Fruit fly (Drosophila melanogaster) whole organism, adult: ENCODE data around the gene Sil1.
A peak's percentile ranks its signal among the peaks of the same experiment; 100 is the strongest.

ENCODE experiments used
- CG11617 ChIP-seq: fragments of 200-800 bp; sonication (Bioruptor generic); optimal IDR thresholded peaks from 2 replicates; lab custom pipeline; 2017; ENCODE audit warnings: mild to moderate bottlenecking, missing biosample characterization, missing genetic modification reagents, missing genetic modification characterization
- CG12768 ChIP-seq: fragments of 200-800 bp; sonication (Bioruptor generic); optimal IDR thresholded peaks from 2 replicates; lab custom pipeline; 2017; ENCODE audit warnings: missing biosample characterization, missing genetic modification characterization, mild to moderate bottlenecking, moderate library complexity, missing genetic modification reagents
- CG14711 ChIP-seq: fragments of 200-800 bp; sonication (Bioruptor generic); optimal IDR thresholded peaks from 2 replicates; lab custom pipeline; 2018; ENCODE audit warnings: missing biosample characterization, mild to moderate bottlenecking, missing genetic modification characterization, moderate library complexity
- CG1620 ChIP-seq: fragments of 200-800 bp; sonication (Bioruptor generic); optimal IDR thresholded peaks from 2 replicates; lab custom pipeline; 2016; ENCODE audit warnings: missing biosample characterization, missing genetic modification characterization
- CG33017 ChIP-seq: fragments of 200-800 bp; sonication (Bioruptor generic); optimal IDR thresholded peaks from 2 replicates; lab custom pipeline; 2018; ENCODE audit warnings: missing biosample characterization, mild to moderate bottlenecking, missing genetic modification characterization, moderate library complexity
- CG5204 ChIP-seq: fragments of 200-800 bp; sonication (Bioruptor generic); optimal IDR thresholded peaks from 2 replicates; lab custom pipeline; 2016; ENCODE audit warnings: missing biosample characterization, missing genetic modification characterization
- CG7045 ChIP-seq: fragments of 200-800 bp; sonication (Bioruptor generic); optimal IDR thresholded peaks from 2 replicates; lab custom pipeline; 2017; ENCODE audit warnings: missing biosample characterization, mild to moderate bottlenecking, missing genetic modification characterization
- CG7101 ChIP-seq: fragments of 200-800 bp; sonication (Bioruptor generic); optimal IDR thresholded peaks from 2 replicates; lab custom pipeline; 2018; ENCODE audit warnings: missing biosample characterization, mild to moderate bottlenecking, missing genetic modification characterization, moderate library complexity
- Clk ChIP-seq: fragments of 200-800 bp; sonication (Bioruptor generic); optimal IDR thresholded peaks from 2 replicates; lab custom pipeline; 2017; ENCODE audit warnings: missing biosample characterization, missing genetic modification characterization
- Crg-1 ChIP-seq: fragments of 200-800 bp; sonication (Bioruptor generic); optimal IDR thresholded peaks from 2 replicates; lab custom pipeline; 2016; ENCODE audit warnings: missing biosample characterization, missing genetic modification characterization
- Hr96 ChIP-seq: fragments of 200-800 bp; sonication (Bioruptor generic); optimal IDR thresholded peaks from 2 replicates; lab custom pipeline; 2016; ENCODE audit warnings: missing biosample characterization, missing genetic modification characterization
- Mnt ChIP-seq: fragments of 200-800 bp; sonication (Bioruptor generic); optimal IDR thresholded peaks from 2 replicates; lab custom pipeline; 2016; ENCODE audit warnings: missing biosample characterization, mild to moderate bottlenecking, missing genetic modification characterization
- bab1 ChIP-seq: fragments of 200-800 bp; sonication (Bioruptor generic); optimal IDR thresholded peaks from 3 replicates; lab custom pipeline; 2019; ENCODE audit warnings: missing biosample characterization, mild to moderate bottlenecking, missing genetic modification characterization, moderate library complexity
- cic ChIP-seq: fragments of 200-800 bp; sonication (Bioruptor generic); optimal IDR thresholded peaks from 2 replicates; lab custom pipeline; 2017; ENCODE audit warnings: missing biosample characterization, mild to moderate bottlenecking, missing genetic modification characterization, moderate library complexity
- cnc ChIP-seq, 2 experiments: fragments of >200 bp; optimal IDR thresholded peaks; 2 replicates each; lab custom pipeline; 2017
- kay ChIP-seq: fragments of 200-800 bp; sonication (Bioruptor generic); peaks from one replicate; lab custom pipeline; 2016; ENCODE audit warnings: missing biosample characterization, missing genetic modification characterization, borderline replicate concordance
- ovo ChIP-seq: fragments of 200-800 bp; sonication (Bioruptor generic); optimal IDR thresholded peaks from 2 replicates; lab custom pipeline; 2016; ENCODE audit warnings: missing biosample characterization, missing genetic modification characterization
- pad ChIP-seq: fragments of 200-800 bp; sonication (Bioruptor generic); optimal IDR thresholded peaks from 3 replicates; lab custom pipeline; 2017; ENCODE audit warnings: missing biosample characterization, missing genetic modification characterization, mild to moderate bottlenecking, moderate library complexity, missing genetic modification reagents
- tj ChIP-seq: fragments of 200-800 bp; sonication (Bioruptor generic); optimal IDR thresholded peaks from 3 replicates; lab custom pipeline; 2017; ENCODE audit warnings: missing biosample characterization, mild to moderate bottlenecking, missing genetic modification characterization, moderate library complexity
- toe ChIP-seq: fragments of 200-800 bp; sonication (Bioruptor generic); optimal IDR thresholded peaks from 2 replicates; lab custom pipeline; 2016; ENCODE audit warnings: missing biosample characterization, missing genetic modification characterization

Gene Sil1

dm6 chr3R:25194723-25195577 lies 40.4 kb downstream of the Sil1 start, which contains the start of gene CG13653:
Gene CG13653 (plus strand): TSS chr3R:25195527.
- no peak for TF ChIP-seq Crg-1 (GFP tag; lab: Kevin White, UChicago)
- no peak for TF ChIP-seq Clk (GFP tag; lab: Kevin White, UChicago)
- TF ChIP-seq CG7101 (tag; lab: Kevin White, UChicago) = no peak
- TF ChIP-seq CG1620 (GFP tag; lab: Kevin White, UChicago) = no peak
- no peak for TF ChIP-seq kay (GFP tag; lab: Kevin White, UChicago)
- no peak for TF ChIP-seq CG12768
- no peak for TF ChIP-seq Hr96 (GFP tag; lab: Kevin White, UChicago)
- TF ChIP-seq cic (GFP tag; lab: Kevin White, UChicago) = no peak
- no peak for TF ChIP-seq bab1 (GFP tag; lab: Kevin White, UChicago)
- TF ChIP-seq CG11617 = no peak
- no peak for TF ChIP-seq tj (GFP tag; lab: Kevin White, UChicago)
- TF ChIP-seq CG33017 (tag; lab: Kevin White, UChicago) = no peak
- TF ChIP-seq pad (GFP tag; lab: Kevin White, UChicago) = no peak
- TF ChIP-seq CG5204 (GFP tag; lab: Kevin White, UChicago) = no peak
- no peak for TF ChIP-seq CG14711 (tag; lab: Kevin White, UChicago)
- TF ChIP-seq Mnt (GFP tag; lab: Kevin White, UChicago) = no peak
- no peak for TF ChIP-seq cnc (optimal IDR thresholded peaks at IDR 0.05; lab: Kevin White, UChicago)
- TF ChIP-seq ovo (GFP tag; lab: Kevin White, UChicago) = no peak

- TF ChIP-seq CG5204 (GFP tag; lab: Kevin White, UChicago) (peak; percentile 39), cic (GFP tag; lab: Kevin White, UChicago) (no peak), CG7045 (GFP tag; lab: Kevin White, UChicago) (no peak), bab1 (GFP tag; lab: Kevin White, UChicago) (peak; percentile 50), CG11617 (peak; percentile 26), toe (GFP tag; lab: Kevin White, UChicago) (peak; percentile 35), CG7101 (tag; lab: Kevin White, UChicago) (peak; percentile 36), Hr96 (GFP tag; lab: Kevin White, UChicago) (peak; percentile 43), CG33017 (tag; lab: Kevin White, UChicago) (peak; percentile 30)
Observed at dm6 chr3R:25193726-25194204, 41.6 kb downstream of the Sil1 start, which contains the start of gene lobo. Gene lobo (minus strand): TSS chr3R:25193776.

- TF ChIP-seq CG14711 (tag; lab: Kevin White, UChicago) (no peak), Crg-1 (GFP tag; lab: Kevin White, UChicago) (no peak), CG33017 (tag; lab: Kevin White, UChicago) (no peak), ovo (GFP tag; lab: Kevin White, UChicago) (no peak), toe (GFP tag; lab: Kevin White, UChicago) (no peak), CG1620 (GFP tag; lab: Kevin White, UChicago) (no peak), pad (GFP tag; lab: Kevin White, UChicago) (no peak), cnc (optimal IDR thresholded peaks at IDR 0.05; lab: Kevin White, UChicago) (no peak), CG7045 (GFP tag; lab: Kevin White, UChicago) (no peak), bab1 (GFP tag; lab: Kevin White, UChicago) (no peak), tj (GFP tag; lab: Kevin White, UChicago) (no peak), cic (GFP tag; lab: Kevin White, UChicago) (no peak), CG5204 (GFP tag; lab: Kevin White, UChicago) (no peak), CG7101 (tag; lab: Kevin White, UChicago) (no peak), kay (GFP tag; lab: Kevin White, UChicago) (no peak)
Observed at dm6 chr3R:25188990-25189389, 46.3 kb downstream of the Sil1 start.

- no peak for TF ChIP-seq cic (GFP tag; lab: Kevin White, UChicago)
- TF ChIP-seq CG1620 (GFP tag; lab: Kevin White, UChicago) = no peak
- no peak for TF ChIP-seq CG7045 (GFP tag; lab: Kevin White, UChicago)
- TF ChIP-seq ovo (GFP tag; lab: Kevin White, UChicago) = no peak
- TF ChIP-seq bab1 (GFP tag; lab: Kevin White, UChicago) = no peak
- TF ChIP-seq CG5204 (GFP tag; lab: Kevin White, UChicago) = no peak
- no peak for TF ChIP-seq cnc (optimal IDR thresholded peaks at IDR 0.05; lab: Kevin White, UChicago)
- no peak for TF ChIP-seq Mnt (GFP tag; lab: Kevin White, UChicago)
- no peak for TF ChIP-seq pad (GFP tag; lab: Kevin White, UChicago)
- TF ChIP-seq Clk (GFP tag; lab: Kevin White, UChicago) = no peak
Observed at dm6 chr3R:25184540-25184939, 50.8 kb downstream of the Sil1 start.
